Worm (Caenorhabditis elegans) whole organism, mixed stage, embryonic: ENCODE results near the gene Y82E9BL.19.

ENCODE experiments used
- M03D4.4 ChIP-seq: sonication (generic microtip); optimal IDR thresholded peaks from 2 replicates; lab custom pipeline; 2017; ENCODE audit warnings: mild to moderate bottlenecking, missing genetic modification characterization, missing compliant biosample characterization
- bed-3 ChIP-seq: fragments of 200-800 bp; sonication (Bioruptor generic); optimal IDR thresholded peaks from 3 replicates; lab custom pipeline; 2018; ENCODE audit warnings: mild to moderate bottlenecking, missing genetic modification characterization, moderate library complexity, missing compliant biosample characterization
- ceh-39 ChIP-seq: fragments of 150-350 bp; optimal IDR thresholded peaks from 2 replicates; lab custom pipeline; 2014; ENCODE audit warnings: missing biosample characterization, missing genetic modification characterization
- ceh-83 ChIP-seq: fragments of 200-800 bp; sonication (Bioruptor generic); optimal IDR thresholded peaks from 2 replicates; lab custom pipeline; 2018; ENCODE audit warnings: mild to moderate bottlenecking, missing genetic modification characterization, missing compliant biosample characterization
- ces-1 ChIP-seq: fragments of 150-350 bp; optimal IDR thresholded peaks from 2 replicates; lab custom pipeline; 2014; ENCODE audit warnings: missing biosample characterization, missing genetic modification reagents, missing genetic modification characterization
- cnd-1 ChIP-seq: fragments of 200-800 bp; sonication (Bioruptor generic); optimal IDR thresholded peaks from 2 replicates; lab custom pipeline; 2018; ENCODE audit warnings: mild to moderate bottlenecking, missing genetic modification characterization, missing compliant biosample characterization
- drap-1 ChIP-seq: fragments of 200-800 bp; sonication (Bioruptor generic); optimal IDR thresholded peaks from 3 replicates; lab custom pipeline; 2018; ENCODE audit warnings: mild to moderate bottlenecking, missing genetic modification characterization, missing compliant biosample characterization
- elt-1 ChIP-seq: sonication (generic microtip); optimal IDR thresholded peaks from 2 replicates; lab custom pipeline; 2017; ENCODE audit warnings: missing genetic modification characterization, mild to moderate bottlenecking, missing compliant biosample characterization, antibody characterized with exemption, moderate library complexity, borderline replicate concordance; ENCODE audit not compliant: insufficient read depth
- elt-3 ChIP-seq: fragments of 150-350 bp; optimal IDR thresholded peaks from 2 replicates; lab custom pipeline; 2014; ENCODE audit warnings: missing biosample characterization, missing genetic modification characterization
- flh-1 ChIP-seq: fragments of 200-800 bp; sonication (Bioruptor generic); optimal IDR thresholded peaks from 2 replicates; lab custom pipeline; 2018; ENCODE audit warnings: mild to moderate bottlenecking, missing genetic modification characterization, moderate library complexity, missing compliant biosample characterization
- ham-2 ChIP-seq: fragments of 200-800 bp; sonication (Bioruptor generic); optimal IDR thresholded peaks from 2 replicates; lab custom pipeline; 2018; ENCODE audit warnings: mild to moderate bottlenecking, missing genetic modification characterization, missing compliant biosample characterization
- hlh-1 ChIP-seq: fragments of 150-350 bp; optimal IDR thresholded peaks from 2 replicates; lab custom pipeline; 2014; ENCODE audit warnings: missing biosample characterization, missing genetic modification reagents, missing genetic modification characterization
- lin-13 ChIP-seq: fragments of 150-350 bp; optimal IDR thresholded peaks from 2 replicates; lab custom pipeline; 2014; ENCODE audit warnings: missing biosample characterization, missing genetic modification characterization
- lin-32 ChIP-seq: fragments of 200-800 bp; sonication (Bioruptor generic); optimal IDR thresholded peaks from 2 replicates; lab custom pipeline; 2018; ENCODE audit warnings: mild to moderate bottlenecking, missing genetic modification characterization, missing compliant biosample characterization
- lsy-2 ChIP-seq: fragments of 150-350 bp; optimal IDR thresholded peaks from 2 replicates; lab custom pipeline; 2014; ENCODE audit warnings: missing biosample characterization, missing genetic modification characterization
- mab-5 ChIP-seq: fragments of 150-350 bp; optimal IDR thresholded peaks from 2 replicates; lab custom pipeline; 2014; ENCODE audit warnings: missing biosample characterization, missing genetic modification characterization
- mep-1 ChIP-seq: fragments of 150-350 bp; optimal IDR thresholded peaks from 2 replicates; lab custom pipeline; 2017; ENCODE audit warnings: missing biosample characterization, missing genetic modification reagents, missing genetic modification characterization, inconsistent platforms
- mls-2 ChIP-seq: sonication (generic microtip); optimal IDR thresholded peaks from 2 replicates; lab custom pipeline; 2016; ENCODE audit warnings: mild to moderate bottlenecking, missing genetic modification characterization, moderate library complexity, missing compliant biosample characterization
- nhr-12 ChIP-seq: fragments of 150-350 bp; optimal IDR thresholded peaks from 2 replicates; lab custom pipeline; 2014; ENCODE audit warnings: missing biosample characterization, missing genetic modification characterization
- nhr-237 ChIP-seq: fragments of 150-350 bp; optimal IDR thresholded peaks from 2 replicates; lab custom pipeline; 2014; ENCODE audit warnings: missing biosample characterization, missing genetic modification characterization
- nhr-28 ChIP-seq: fragments of 150-350 bp; optimal IDR thresholded peaks from 2 replicates; lab custom pipeline; 2014; ENCODE audit warnings: missing biosample characterization, missing genetic modification characterization
- nhr-76 ChIP-seq: sonication (generic microtip); optimal IDR thresholded peaks from 2 replicates; lab custom pipeline; 2017; ENCODE audit warnings: missing biosample characterization, missing genetic modification characterization
- sem-2 ChIP-seq: fragments of 200-800 bp; sonication (Bioruptor generic); optimal IDR thresholded peaks from 2 replicates; lab custom pipeline; 2018; ENCODE audit warnings: mild to moderate bottlenecking, missing genetic modification characterization, missing compliant biosample characterization
- snpc-4 ChIP-seq: fragments of 150-350 bp; optimal IDR thresholded peaks from 2 replicates; lab custom pipeline; 2014; ENCODE audit warnings: missing biosample characterization, missing genetic modification characterization
- sptf-1 ChIP-seq: sonication (generic microtip); optimal IDR thresholded peaks from 2 replicates; lab custom pipeline; 2017; ENCODE audit warnings: mild to moderate bottlenecking, missing genetic modification characterization, moderate library complexity, missing compliant biosample characterization
- tbx-8 ChIP-seq: fragments of 200-800 bp; sonication (Bioruptor generic); optimal IDR thresholded peaks from 2 replicates; lab custom pipeline; 2018; ENCODE audit warnings: mild to moderate bottlenecking, missing genetic modification characterization, moderate library complexity, missing compliant biosample characterization
- unc-120 ChIP-seq: sonication (generic microtip); optimal IDR thresholded peaks from 2 replicates; lab custom pipeline; 2017; ENCODE audit warnings: missing genetic modification characterization, missing compliant biosample characterization; ENCODE audit not compliant: poor library complexity, severe bottlenecking
- unc-62 ChIP-seq: fragments of 150-350 bp; optimal IDR thresholded peaks from 2 replicates; lab custom pipeline; 2014; ENCODE audit warnings: missing biosample characterization, missing genetic modification reagents, missing genetic modification characterization
- zip-8 ChIP-seq: fragments of 150-350 bp; optimal IDR thresholded peaks from 2 replicates; lab custom pipeline; 2014; ENCODE audit warnings: missing biosample characterization, missing genetic modification characterization
- ztf-11 ChIP-seq: fragments of 150-350 bp; optimal IDR thresholded peaks from 2 replicates; lab custom pipeline; 2014; ENCODE audit warnings: missing biosample characterization, missing genetic modification characterization

The Y82E9BL.19 gene

ce11 chrIII:1308887-1309286 lies 22.9 kb upstream of the Y82E9BL.19 start, which contains the start of gene Y82E9BL.12:
Gene Y82E9BL.12 (plus strand): TSS chrIII:1309187.
- TF ChIP-seq nhr-28: no peak
- TF ChIP-seq sptf-1 (tag; lab: Kevin White, UChicago): no peak
- no peak for TF ChIP-seq sem-2 (GFP tag; lab: Kevin White, UChicago)
- no peak for TF ChIP-seq zip-8 (tag; lab: Kevin White, UChicago)
- no peak for TF ChIP-seq cnd-1 (tag; lab: Kevin White, UChicago)

- TF ChIP-seq unc-62 (GFP tag; lab: Kevin White, UChicago) (no peak), ceh-83 (GFP tag; lab: Kevin White, UChicago) (no peak), sptf-1 (tag; lab: Kevin White, UChicago) (no peak), cnd-1 (tag; lab: Kevin White, UChicago) (no peak), ztf-11 (tag; lab: Kevin White, UChicago) (no peak), drap-1 (GFP tag; lab: Kevin White, UChicago) (no peak), hlh-1 (no peak), unc-120 (no peak), ceh-39 (no peak), M03D4.4 (no peak), lsy-2 (tag; lab: Kevin White, UChicago) (no peak), zip-8 (tag; lab: Kevin White, UChicago) (no peak)
Observed at ce11 chrIII:1311367-1311766, 20.4 kb upstream of the Y82E9BL.19 start.

DNA sequence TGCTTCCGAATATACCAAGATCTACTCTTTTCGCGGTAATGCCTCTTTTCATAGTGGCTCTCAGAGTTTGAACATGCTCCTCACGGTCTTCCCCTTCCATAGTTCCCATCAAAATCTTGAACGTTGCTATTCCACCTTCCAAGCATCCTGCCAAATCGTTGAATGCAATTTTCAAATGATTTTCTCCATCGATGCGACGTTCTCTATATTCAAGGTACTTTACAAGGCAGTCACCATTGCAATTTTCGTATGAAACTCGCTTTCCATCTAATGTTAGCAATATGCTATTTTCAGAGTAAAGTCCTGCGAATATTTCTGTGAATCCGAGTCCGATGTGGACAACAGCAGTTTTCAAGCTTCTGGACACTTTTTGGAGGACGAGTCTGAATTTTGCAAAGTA lies 17.5 kb upstream of the Y82E9BL.19 start:
- TF ChIP-seq lin-32 (GFP tag; lab: Kevin White, UChicago): no peak
- no peak for TF ChIP-seq mls-2 (tag; lab: Kevin White, UChicago)
- TF ChIP-seq ham-2 (GFP tag; lab: Kevin White, UChicago): no peak
- TF ChIP-seq unc-120: no peak
- TF ChIP-seq nhr-28: no peak
- no peak for TF ChIP-seq M03D4.4
- no peak for TF ChIP-seq lsy-2 (tag; lab: Kevin White, UChicago)
- TF ChIP-seq drap-1 (GFP tag; lab: Kevin White, UChicago): no peak
- TF ChIP-seq tbx-8: no peak
- no peak for TF ChIP-seq ceh-39
- TF ChIP-seq ceh-83 (GFP tag; lab: Kevin White, UChicago): no peak
- no peak for TF ChIP-seq mep-1 (tag; lab: Kevin White, UChicago)
- no peak for TF ChIP-seq hlh-1
- TF ChIP-seq nhr-237 (tag; lab: Kevin White, UChicago): no peak
- TF ChIP-seq ces-1: no peak
- TF ChIP-seq unc-62 (GFP tag; lab: Kevin White, UChicago): no peak
- no peak for TF ChIP-seq nhr-12 (tag; lab: Kevin White, UChicago)

ce11 chrIII:1315038-1315437 lies 16.8 kb upstream of the Y82E9BL.19 start, which contains the start of the genes fbxa-80 and fbxa-19:
Gene fbxa-80 (minus strand): TSS chrIII:1315210.
Gene fbxa-19 (plus strand): TSS chrIII:1315401.
- TF ChIP-seq ham-2 (GFP tag; lab: Kevin White, UChicago) (no peak), drap-1 (GFP tag; lab: Kevin White, UChicago) (no peak), ceh-83 (GFP tag; lab: Kevin White, UChicago) (no peak), mab-5 (no peak), M03D4.4 (no peak)

DNA sequence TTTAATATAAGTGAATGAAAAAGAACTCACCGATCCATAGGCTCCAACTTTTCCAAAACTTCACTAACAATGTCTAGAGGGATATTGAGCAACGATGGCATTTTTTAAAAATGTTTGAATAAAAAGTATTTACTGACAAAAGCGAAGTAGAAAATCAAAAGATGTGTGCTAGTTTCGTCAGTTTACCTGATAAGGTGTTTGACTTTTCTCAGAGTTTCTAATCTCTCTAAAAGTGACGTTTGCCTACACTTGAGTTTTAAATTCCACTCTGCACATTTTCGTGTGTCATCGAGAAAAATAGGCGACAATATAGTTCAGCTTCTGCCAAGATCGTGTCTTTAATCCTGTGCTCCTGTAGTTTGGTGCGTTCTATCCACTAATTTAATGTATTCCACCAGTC lies 10.3 kb upstream of the Y82E9BL.19 start, which contains the start of gene fbxa-15:
Gene fbxa-15 (minus strand): TSS at position 101 of the 400 bp plus-strand sequence.
- TF ChIP-seq bed-3 (GFP tag; lab: Kevin White, UChicago) (no peak), nhr-12 (tag; lab: Kevin White, UChicago) (no peak), nhr-76 (no peak), elt-1 (no peak), snpc-4 (no peak), mep-1 (tag; lab: Kevin White, UChicago) (no peak), unc-62 (GFP tag; lab: Kevin White, UChicago) (no peak), ceh-83 (GFP tag; lab: Kevin White, UChicago) (no peak), hlh-1 (no peak), cnd-1 (tag; lab: Kevin White, UChicago) (no peak), ceh-39 (no peak), nhr-28 (no peak), elt-3 (no peak)

- TF ChIP-seq unc-62 (GFP tag; lab: Kevin White, UChicago) (no peak), snpc-4 (no peak), ceh-83 (GFP tag; lab: Kevin White, UChicago) (no peak), zip-8 (tag; lab: Kevin White, UChicago) (no peak), nhr-76 (no peak), M03D4.4 (no peak), flh-1 (GFP tag; lab: Kevin White, UChicago) (no peak), unc-120 (no peak), lin-13 (tag; lab: Kevin White, UChicago) (no peak)
Observed at ce11 chrIII:1323555-1323954, 8.3 kb upstream of the Y82E9BL.19 start.
